Fruit fly (Drosophila melanogaster) whole organism, embryonic: Measurements from ENCODE around the gene CG1233.

ENCODE experiments used
- Abd-B ChIP-seq: fragments of 200-800 bp; sonication (Bioruptor generic); optimal IDR thresholded peaks from 2 replicates; lab custom pipeline; 2018; ENCODE audit warnings: missing biosample characterization, mild to moderate bottlenecking, missing genetic modification characterization, moderate library complexity
- Atf-2 ChIP-seq: fragments of 200-800 bp; sonication (Bioruptor generic); optimal IDR thresholded peaks from 2 replicates; lab custom pipeline; 2016; ENCODE audit warnings: missing biosample characterization, missing genetic modification characterization
- Atf6 ChIP-seq: fragments of 200-800 bp; sonication (Bioruptor generic); IDR thresholded peaks from 2 replicates; pipeline ENCODE4 v1.3.6; 2022; ENCODE audit warnings: missing biosample characterization, missing genetic modification characterization
- CG10147 ChIP-seq: fragments of 200-800 bp; sonication (Bioruptor generic); optimal IDR thresholded peaks from 2 replicates; lab custom pipeline; 2019; ENCODE audit warnings: missing biosample characterization, mild to moderate bottlenecking, missing genetic modification characterization, moderate library complexity
- CG10321 ChIP-seq: fragments of 200-800 bp; sonication (Bioruptor generic); IDR thresholded peaks from 2 replicates; pipeline ENCODE4 v1.3.6; 2022; ENCODE audit warnings: missing biosample characterization, missing genetic modification characterization
- CG11093 ChIP-seq: fragments of 200-800 bp; sonication (Bioruptor generic); IDR thresholded peaks from 3 replicates; pipeline ENCODE4 v1.3.6; 2022; ENCODE audit warnings: missing biosample characterization, missing genetic modification characterization
- CG11398 ChIP-seq: fragments of 200-800 bp; sonication (Bioruptor generic); optimal IDR thresholded peaks from 2 replicates; lab custom pipeline; 2016; ENCODE audit warnings: missing biosample characterization, missing genetic modification characterization
- CG12104 ChIP-seq: fragments of 200-800 bp; sonication (Bioruptor generic); optimal IDR thresholded peaks from 3 replicates; lab custom pipeline; 2016; ENCODE audit warnings: missing biosample characterization, missing genetic modification characterization
- CG12942 ChIP-seq: fragments of 200-800 bp; sonication (Bioruptor generic); optimal IDR thresholded peaks from 3 replicates; lab custom pipeline; 2016; ENCODE audit warnings: missing biosample characterization, missing genetic modification characterization
- CG13894 ChIP-seq: fragments of 200-800 bp; sonication (Bioruptor generic); optimal IDR thresholded peaks from 3 replicates; lab custom pipeline; 2018; ENCODE audit warnings: missing biosample characterization, mild to moderate bottlenecking, missing genetic modification characterization, moderate library complexity
- CG14667 ChIP-seq: fragments of 200-800 bp; sonication (Bioruptor generic); IDR thresholded peaks from 2 replicates; pipeline ENCODE4 v1.3.6; 2022; ENCODE audit warnings: missing biosample characterization, missing genetic modification characterization
- CG18619 ChIP-seq: fragments of 200-800 bp; sonication (Bioruptor generic); optimal IDR thresholded peaks from 3 replicates; lab custom pipeline; 2017; ENCODE audit warnings: missing biosample characterization, mild to moderate bottlenecking, missing genetic modification characterization
- CG2129 ChIP-seq: fragments of 200-800 bp; sonication (Bioruptor generic); IDR thresholded peaks from 2 replicates; pipeline ENCODE4 v1.3.6; 2022; ENCODE audit warnings: missing biosample characterization, missing genetic modification characterization; ENCODE audit not compliant: partially characterized antibody
- CG2889 ChIP-seq: fragments of 200-800 bp; sonication (Bioruptor generic); IDR thresholded peaks from 3 replicates; pipeline ENCODE4 v1.3.6; 2022; ENCODE audit warnings: missing biosample characterization, missing genetic modification characterization
- CG31388 ChIP-seq: fragments of 200-800 bp; sonication (Bioruptor generic); optimal IDR thresholded peaks from 2 replicates; lab custom pipeline; 2016; ENCODE audit warnings: missing biosample characterization, missing genetic modification characterization
- CG34422 ChIP-seq: fragments of 200-800 bp; sonication (Bioruptor generic); IDR thresholded peaks from 3 replicates; pipeline ENCODE4 v1.3.6; 2022; ENCODE audit warnings: missing biosample characterization, missing genetic modification characterization
- CG4328 ChIP-seq: fragments of 200-800 bp; sonication (Bioruptor generic); optimal IDR thresholded peaks from 3 replicates; lab custom pipeline; 2017; ENCODE audit warnings: missing biosample characterization, missing genetic modification reagents, missing genetic modification characterization
- CG5953 ChIP-seq: fragments of 200-800 bp; sonication (Bioruptor generic); IDR thresholded peaks from 2 replicates; pipeline ENCODE4 v1.3.6; 2022; ENCODE audit warnings: missing biosample characterization, missing genetic modification characterization
- CG6654 ChIP-seq: fragments of 200-800 bp; sonication (Bioruptor generic); optimal IDR thresholded peaks from 2 replicates; lab custom pipeline; 2017; ENCODE audit warnings: missing biosample characterization, mild to moderate bottlenecking, missing genetic modification characterization
- CG6854 ChIP-seq: fragments of 200-800 bp; sonication (Bioruptor generic); optimal IDR thresholded peaks from 3 replicates; lab custom pipeline; 2017; ENCODE audit warnings: missing biosample characterization, mild to moderate bottlenecking, missing genetic modification characterization
- CG8281 ChIP-seq: fragments of 200-800 bp; sonication (Bioruptor generic); optimal IDR thresholded peaks from 2 replicates; lab custom pipeline; 2018; ENCODE audit warnings: missing biosample characterization, mild to moderate bottlenecking, missing genetic modification characterization, moderate library complexity
- CG8765 ChIP-seq: fragments of 200-800 bp; sonication (Bioruptor generic); IDR thresholded peaks from 2 replicates; pipeline ENCODE4 v1.3.6; 2022; ENCODE audit warnings: missing biosample characterization, missing genetic modification characterization
- CG9609 ChIP-seq: fragments of 200-800 bp; sonication (Bioruptor generic); optimal IDR thresholded peaks from 3 replicates; lab custom pipeline; 2016; ENCODE audit warnings: missing biosample characterization, missing genetic modification characterization
- Dip3 ChIP-seq: fragments of 200-800 bp; sonication (Bioruptor generic); optimal IDR thresholded peaks from 3 replicates; lab custom pipeline; 2016; ENCODE audit warnings: missing biosample characterization, missing genetic modification characterization
- E2f1 ChIP-seq: fragments of 200-800 bp; sonication (Bioruptor generic); IDR thresholded peaks from 2 replicates; pipeline ENCODE4 v1.3.6; 2022; ENCODE audit warnings: missing biosample characterization, missing genetic modification characterization
- Hr39 ChIP-seq: fragments of >200 bp; optimal IDR thresholded peaks from 2 replicates; lab custom pipeline; 2017
- Hr51 ChIP-seq, 2 experiments: fragments of 200-800 bp; sonication (Bioruptor generic); optimal IDR thresholded peaks; 2 replicates in 1 of 2; 3 replicates in 1 of 2; lab custom pipeline; 2016 to 2018; ENCODE audit warnings: missing biosample characterization in 2 of 2, missing genetic modification characterization in 2 of 2, mild to moderate bottlenecking in 1 of 2, moderate library complexity in 1 of 2
- Hsf ChIP-seq: fragments of 200-800 bp; sonication (Bioruptor generic); optimal IDR thresholded peaks from 3 replicates; lab custom pipeline; 2016; ENCODE audit warnings: missing biosample characterization, missing genetic modification characterization
- Kr ChIP-seq: fragments of 200-800 bp; sonication (Bioruptor generic); optimal IDR thresholded peaks from 2 replicates; lab custom pipeline; 2017; ENCODE audit warnings: missing biosample characterization, mild to moderate bottlenecking, missing genetic modification characterization
- Meics ChIP-seq: fragments of 200-800 bp; sonication (Bioruptor generic); optimal IDR thresholded peaks from 2 replicates; lab custom pipeline; 2017; ENCODE audit warnings: missing biosample characterization, mild to moderate bottlenecking, missing genetic modification characterization
- Ptx1 ChIP-seq: fragments of 200-800 bp; sonication (Bioruptor generic); IDR thresholded peaks from 2 replicates; pipeline ENCODE4 v1.3.6; 2022; ENCODE audit warnings: missing biosample characterization, missing genetic modification characterization
- Sox102F ChIP-seq: fragments of 200-800 bp; sonication (Bioruptor generic); optimal IDR thresholded peaks from 2 replicates; lab custom pipeline; 2018; ENCODE audit warnings: missing biosample characterization, mild to moderate bottlenecking, missing genetic modification characterization, moderate library complexity
- br ChIP-seq: fragments of >200 bp; optimal IDR thresholded peaks from 2 replicates; lab custom pipeline; 2017
- cad ChIP-seq: fragments of >200 bp; optimal IDR thresholded peaks from 2 replicates; lab custom pipeline; 2017; ENCODE audit warnings: missing biosample characterization, missing genetic modification characterization
- chn ChIP-seq: fragments of 200-800 bp; sonication (Bioruptor generic); optimal IDR thresholded peaks from 2 replicates; lab custom pipeline; 2016; ENCODE audit warnings: missing biosample characterization, missing genetic modification characterization
- crc ChIP-seq: fragments of 200-800 bp; sonication (Bioruptor generic); optimal IDR thresholded peaks from 2 replicates; lab custom pipeline; 2016; ENCODE audit warnings: missing biosample characterization, missing genetic modification characterization
- danr ChIP-seq: fragments of 200-800 bp; sonication (Bioruptor generic); IDR thresholded peaks from 2 replicates; pipeline ENCODE4 v1.3.6; 2022; ENCODE audit warnings: missing biosample characterization, missing genetic modification characterization
- dati ChIP-seq: fragments of 200-800 bp; sonication (Bioruptor generic); IDR thresholded peaks from 2 replicates; pipeline ENCODE4 v1.3.6; 2022; ENCODE audit warnings: missing biosample characterization, missing genetic modification characterization
- ewg ChIP-seq: fragments of 200-800 bp; sonication (Bioruptor generic); optimal IDR thresholded peaks from 3 replicates; lab custom pipeline; 2017; ENCODE audit warnings: mild to moderate bottlenecking, missing biosample characterization, missing genetic modification reagents, missing genetic modification characterization
- gro ChIP-seq: fragments of 200-800 bp; sonication (Bioruptor generic); optimal IDR thresholded peaks from 2 replicates; lab custom pipeline; 2016; ENCODE audit warnings: missing biosample characterization, missing genetic modification characterization
- hth ChIP-seq: fragments of >200 bp; optimal IDR thresholded peaks from 2 replicates; lab custom pipeline; 2017; ENCODE audit warnings: inconsistent platforms
- kni ChIP-seq: fragments of 200-800 bp; sonication (Bioruptor generic); optimal IDR thresholded peaks from 3 replicates; lab custom pipeline; 2017; ENCODE audit warnings: mild to moderate bottlenecking, missing biosample characterization, missing genetic modification reagents, missing genetic modification characterization
- mam ChIP-seq: fragments of 200-800 bp; sonication (Bioruptor generic); optimal IDR thresholded peaks from 3 replicates; lab custom pipeline; 2016; ENCODE audit warnings: missing biosample characterization, missing genetic modification characterization
- mirr ChIP-seq: fragments of 200-800 bp; sonication (Bioruptor generic); optimal IDR thresholded peaks from 3 replicates; lab custom pipeline; 2018; ENCODE audit warnings: missing biosample characterization, mild to moderate bottlenecking, missing genetic modification characterization
- pan ChIP-seq, 4 experiments: fragments of >200 bp in 3 of 4; fragments of 200-800 bp in 1 of 4; sonication (Bioruptor generic) in 1 of 4; optimal IDR thresholded peaks in 3 of 4; IDR thresholded peaks in 1 of 4; 2 replicates each; pipeline versions ENCODE4 v1.3.6 to Lab custom; 2017 to 2022; ENCODE audit warnings: missing biosample characterization in 2 of 4, missing genetic modification characterization in 2 of 4, mixed read lengths in 1 of 4
- slou ChIP-seq: fragments of 200-800 bp; sonication (Bioruptor generic); optimal IDR thresholded peaks from 3 replicates; lab custom pipeline; 2016; ENCODE audit warnings: missing biosample characterization, missing genetic modification characterization
- sna ChIP-seq: fragments of 200-800 bp; sonication (Bioruptor generic); IDR thresholded peaks from 2 replicates; pipeline ENCODE4 v1.3.6; 2022; ENCODE audit warnings: missing biosample characterization, missing genetic modification characterization; ENCODE audit not compliant: partially characterized antibody
- so ChIP-seq: fragments of 200-800 bp; sonication (Bioruptor generic); IDR thresholded peaks from 3 replicates; pipeline ENCODE4 v1.3.6; 2022; ENCODE audit warnings: missing biosample characterization, missing genetic modification characterization
- stwl ChIP-seq: fragments of 200-800 bp; sonication (Bioruptor generic); optimal IDR thresholded peaks from 3 replicates; lab custom pipeline; 2018; ENCODE audit warnings: missing biosample characterization, mild to moderate bottlenecking, missing genetic modification characterization, moderate library complexity
- tgo ChIP-seq: fragments of 200-800 bp; sonication (Bioruptor generic); IDR thresholded peaks from 3 replicates; pipeline ENCODE4 v1.3.6; 2022; ENCODE audit warnings: missing biosample characterization, missing genetic modification characterization
- twi ChIP-seq: fragments of 200-800 bp; optimal IDR thresholded peaks from 2 replicates; lab custom pipeline; 2019; ENCODE audit warnings: missing biosample characterization, mild to moderate bottlenecking, missing genetic modification characterization, moderate library complexity
- zf30C ChIP-seq: fragments of 200-800 bp; sonication (Bioruptor generic); optimal IDR thresholded peaks from 3 replicates; lab custom pipeline; 2018; ENCODE audit warnings: missing biosample characterization, mild to moderate bottlenecking, missing genetic modification characterization
- zfh2 ChIP-seq: fragments of 200-800 bp; sonication (Bioruptor generic); optimal IDR thresholded peaks from 2 replicates; lab custom pipeline; 2016; ENCODE audit warnings: missing biosample characterization, missing genetic modification characterization

CG1233 gene

DNA sequence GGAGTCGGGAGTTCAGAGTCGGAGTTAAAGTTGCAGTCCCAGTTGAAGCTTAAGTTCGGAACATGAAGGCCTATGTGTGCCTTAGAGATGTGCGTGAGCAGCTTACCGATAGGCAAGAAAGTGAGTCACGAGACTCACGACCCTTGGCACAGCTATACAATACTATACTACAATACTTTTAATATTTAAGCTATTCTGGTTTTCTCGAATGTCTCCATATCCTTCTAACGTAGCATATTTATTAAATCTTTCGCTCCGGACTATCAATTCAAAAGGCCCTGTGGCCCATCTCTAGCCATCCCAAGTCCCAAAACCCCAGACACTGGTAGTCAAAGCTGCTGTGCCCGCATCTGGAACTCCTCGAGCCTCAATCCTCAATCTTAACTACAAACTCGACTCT lies 28.9 kb downstream of the CG1233 start (continued):
- no peak for TF ChIP-seq Dip3 (GFP tag; lab: Kevin White, UChicago)
- no peak for TF ChIP-seq E2f1 (GFP tag; lab: Robert Waterston, UW)
- no peak for TF ChIP-seq CG34422 (GFP tag; lab: Robert Waterston, UW)
- TF ChIP-seq tgo (GFP tag; lab: Robert Waterston, UW) = no peak
- no peak for TF ChIP-seq Sox102F (GFP tag; lab: Kevin White, UChicago)
- no peak for TF ChIP-seq crc (GFP tag; lab: Kevin White, UChicago)
- TF ChIP-seq Atf-2 = no peak
- no peak for TF ChIP-seq danr (GFP tag; lab: Robert Waterston, UW)
- TF ChIP-seq zf30C = no peak
- TF ChIP-seq Atf6 (GFP tag; lab: Robert Waterston, UW) = no peak
- no peak for TF ChIP-seq CG31388 (GFP tag; lab: Kevin White, UChicago)
- no peak for TF ChIP-seq CG10147 (GFP tag; lab: Kevin White, UChicago)
- no peak for TF ChIP-seq so (GFP tag; lab: Robert Waterston, UW)
- TF ChIP-seq CG2889 = no peak
- TF ChIP-seq twi (tag; lab: Kevin White, UChicago) = no peak
- no peak for TF ChIP-seq Abd-B (GFP tag; lab: Kevin White, UChicago)
- no peak for TF ChIP-seq Meics (GFP tag; lab: Kevin White, UChicago)
- no peak for TF ChIP-seq zfh2 (GFP tag; lab: Kevin White, UChicago)
- no peak for TF ChIP-seq CG8281 (tag; lab: Kevin White, UChicago)
- TF ChIP-seq gro (GFP tag; lab: Kevin White, UChicago) = no peak
- no peak for TF ChIP-seq dati (GFP tag; lab: Robert Waterston, UW)
- no peak for TF ChIP-seq Hr51 (GFP tag; optimal IDR thresholded peaks at IDR 0.05; lab: Kevin White, UChicago)
- TF ChIP-seq sna (GFP tag; lab: Robert Waterston, UW) = no peak
- TF ChIP-seq kni (GFP tag; lab: Kevin White, UChicago) = no peak
- no peak for TF ChIP-seq chn (GFP tag; lab: Kevin White, UChicago)
- TF ChIP-seq hth (lab: Kevin White, UChicago) = no peak
- no peak for TF ChIP-seq CG4328
- TF ChIP-seq CG12942 (GFP tag; lab: Kevin White, UChicago) = no peak
- TF ChIP-seq CG13894 = no peak
- no peak for TF ChIP-seq cad
- no peak for TF ChIP-seq CG12104
- TF ChIP-seq slou (GFP tag; lab: Kevin White, UChicago) = no peak
- no peak for TF ChIP-seq br (lab: Kevin White, UChicago)
- no peak for TF ChIP-seq mirr
- TF ChIP-seq pan (optimal IDR thresholded peaks at IDR 0.05; lab: Kevin White, UChicago) = no peak
- no peak for TF ChIP-seq pan (GFP tag; optimal IDR thresholded peaks at IDR 0.05 in 1 of 2, IDR thresholded peaks at IDR 0.05 in 1 of 2)
- TF ChIP-seq mam (GFP tag; lab: Kevin White, UChicago) = no peak
- TF ChIP-seq CG11093 (GFP tag; lab: Robert Waterston, UW) = no peak
- no peak for TF ChIP-seq CG6854 (GFP tag; lab: Kevin White, UChicago)
- no peak for TF ChIP-seq CG10321 (GFP tag; lab: Robert Waterston, UW)
- TF ChIP-seq stwl (tag; lab: Kevin White, UChicago) = no peak
- TF ChIP-seq Hr39 (lab: Kevin White, UChicago) = no peak
- no peak for TF ChIP-seq Kr (GFP tag; lab: Kevin White, UChicago)
- TF ChIP-seq CG18619 = no peak
- no peak for TF ChIP-seq CG9609
- no peak for TF ChIP-seq CG5953 (GFP tag; lab: Robert Waterston, UW)
- no peak for TF ChIP-seq CG11398 (GFP tag; lab: Kevin White, UChicago)
- TF ChIP-seq CG14667 (GFP tag; lab: Robert Waterston, UW) = no peak
- TF ChIP-seq CG8765 = no peak
- peak; percentile 31; the same call in 1 of the 2 replicates for TF ChIP-seq CG2129 (GFP tag; lab: Robert Waterston, UW)
- peak; percentile 39; the same call in 1 of the 2 replicates for TF ChIP-seq Ptx1 (GFP tag; lab: Robert Waterston, UW)
- no peak for TF ChIP-seq CG6654 (GFP tag; lab: Kevin White, UChicago)
- no peak for TF ChIP-seq ewg (GFP tag; lab: Kevin White, UChicago)
- no peak for TF ChIP-seq Hsf
